Worm (Caenorhabditis elegans) whole organism, L4 larva: ENCODE results near the gene F54B3.1.

Experiments used
- F37D6.2 ChIP-seq: sonication (generic microtip); optimal IDR thresholded peaks from 2 replicates; lab custom pipeline; 2016; ENCODE audit warnings: mild to moderate bottlenecking, missing genetic modification characterization, missing compliant biosample characterization
- F44E2.7 ChIP-seq: fragments of 200-800 bp; sonication (Bioruptor generic); IDR thresholded peaks from 2 replicates; pipeline ENCODE4 v2.1.2; 2022; ENCODE audit warnings: missing genetic modification characterization, missing compliant biosample characterization
- F49E8.2 ChIP-seq: sonication (generic microtip); optimal IDR thresholded peaks from 2 replicates; lab custom pipeline; 2016; ENCODE audit warnings: missing compliant biosample characterization, mild to moderate bottlenecking, missing genetic modification characterization, borderline replicate concordance
- T20F7.1 ChIP-seq: fragments of 200-800 bp; sonication (Bioruptor generic); optimal IDR thresholded peaks from 2 replicates; lab custom pipeline; 2018; ENCODE audit warnings: mild to moderate bottlenecking, missing genetic modification characterization, missing compliant biosample characterization
- T26A8.4 ChIP-seq: fragments of 200-800 bp; sonication (Bioruptor generic); IDR thresholded peaks from 2 replicates; pipeline ENCODE4 v1.3.6; 2022; ENCODE audit warnings: missing genetic modification characterization, missing compliant biosample characterization
- Y105C5A.15 ChIP-seq: fragments of 200-800 bp; sonication (Bioruptor generic); IDR thresholded peaks from 2 replicates; pipeline ENCODE4 v1.3.6; 2022; ENCODE audit warnings: missing genetic modification characterization, missing compliant biosample characterization
- Y48G9A.11 ChIP-seq: fragments of 200-800 bp; sonication (Bioruptor generic); IDR thresholded peaks from 2 replicates; pipeline ENCODE4 v1.3.6; 2022; ENCODE audit warnings: missing genetic modification reagents, missing genetic modification characterization, missing compliant biosample characterization
- ZK546.5 ChIP-seq, 2 experiments: sonication (generic microtip); optimal IDR thresholded peaks; 2 replicates each; lab custom pipeline; 2017; ENCODE audit warnings: missing biosample characterization in 2 of 2, missing genetic modification characterization in 2 of 2
- aha-1 ChIP-seq: fragments of 150-350 bp; peaks from one replicate; lab custom pipeline; 2014; ENCODE audit warnings: missing biosample characterization, missing genetic modification characterization
- ceh-32 ChIP-seq: sonication (generic microtip); optimal IDR thresholded peaks from 2 replicates; lab custom pipeline; 2016; ENCODE audit warnings: mild to moderate bottlenecking, missing genetic modification characterization, missing compliant biosample characterization; ENCODE audit not compliant: poor library complexity
- ceh-44 ChIP-seq: fragments of 200-800 bp; sonication (Bioruptor generic); IDR thresholded peaks from 2 replicates; pipeline ENCODE4 v1.3.6; 2022; ENCODE audit warnings: missing genetic modification reagents, missing genetic modification characterization, missing compliant biosample characterization
- ceh-82 ChIP-seq: sonication (generic microtip); optimal IDR thresholded peaks from 2 replicates; lab custom pipeline; 2017; ENCODE audit warnings: missing biosample characterization, missing genetic modification characterization
- ces-1 ChIP-seq: fragments of 150-350 bp; sonication (generic microtip); optimal IDR thresholded peaks from 4 replicates; lab custom pipeline; 2014; ENCODE audit warnings: missing biosample characterization, missing genetic modification reagents, missing genetic modification characterization
- daf-12 ChIP-seq: fragments of 150-350 bp; optimal IDR thresholded peaks from 2 replicates; lab custom pipeline; 2014; ENCODE audit warnings: missing biosample characterization, missing genetic modification reagents, missing genetic modification characterization
- dve-1 ChIP-seq: sonication (generic microtip); optimal IDR thresholded peaks from 2 replicates; lab custom pipeline; 2017; ENCODE audit warnings: antibody characterized with exemption, mild to moderate bottlenecking, missing genetic modification characterization, missing compliant biosample characterization; ENCODE audit not compliant: insufficient read depth
- egl-43 ChIP-seq: fragments of 200-800 bp; sonication (Bioruptor generic); IDR thresholded peaks from 2 replicates; pipeline ENCODE4 v1.3.6; 2022; ENCODE audit warnings: missing genetic modification reagents, missing genetic modification characterization, missing compliant biosample characterization
- gei-8 ChIP-seq: fragments of 200-800 bp; sonication (Bioruptor generic); optimal IDR thresholded peaks from 2 replicates; lab custom pipeline; 2018; ENCODE audit warnings: mild to moderate bottlenecking, missing genetic modification characterization, missing compliant biosample characterization
- hlh-11 ChIP-seq: fragments of 200-800 bp; sonication (Bioruptor generic); optimal IDR thresholded peaks from 2 replicates; lab custom pipeline; 2018; ENCODE audit warnings: mild to moderate bottlenecking, missing genetic modification characterization, missing compliant biosample characterization
- hlh-30 ChIP-seq: sonication (generic microtip); optimal IDR thresholded peaks from 2 replicates; lab custom pipeline; 2017; ENCODE audit warnings: antibody characterized with exemption, mild to moderate bottlenecking, missing genetic modification characterization, missing compliant biosample characterization; ENCODE audit not compliant: insufficient read depth
- jun-1 ChIP-seq: fragments of 150-350 bp; optimal IDR thresholded peaks from 2 replicates; lab custom pipeline; 2014; ENCODE audit warnings: missing biosample characterization, missing genetic modification reagents, missing genetic modification characterization
- lim-7 ChIP-seq: fragments of 200-800 bp; sonication (Bioruptor generic); IDR thresholded peaks from 2 replicates; pipeline ENCODE4 v1.3.6; 2022; ENCODE audit warnings: missing genetic modification characterization, missing compliant biosample characterization
- lin-13 ChIP-seq: fragments of 150-350 bp; optimal IDR thresholded peaks from 2 replicates; lab custom pipeline; 2014; ENCODE audit warnings: missing biosample characterization, missing genetic modification reagents, missing genetic modification characterization
- lsy-2 ChIP-seq, 2 experiments: fragments of 150-350 bp in 1 of 2; sonication (generic microtip) in 1 of 2; optimal IDR thresholded peaks; 2 replicates each; lab custom pipeline; 2014 to 2017; ENCODE audit warnings: missing biosample characterization in 2 of 2, missing genetic modification characterization in 2 of 2
- mdl-1 ChIP-seq, 2 experiments: fragments of 150-350 bp in 1 of 2; sonication (generic microtip) in 1 of 2; optimal IDR thresholded peaks; 2 replicates each; lab custom pipeline; 2014 to 2017; ENCODE audit warnings: missing biosample characterization in 2 of 2, missing genetic modification characterization in 2 of 2
- nhr-102 ChIP-seq: sonication (generic microtip); optimal IDR thresholded peaks from 2 replicates; lab custom pipeline; 2016; ENCODE audit warnings: mild to moderate bottlenecking, missing genetic modification characterization, moderate library complexity, missing compliant biosample characterization
- nhr-41 ChIP-seq: fragments of 200-800 bp; sonication (Bioruptor generic); IDR thresholded peaks from 2 replicates; pipeline ENCODE4 v1.3.6; 2022; ENCODE audit warnings: missing genetic modification reagents, missing genetic modification characterization, missing compliant biosample characterization
- nhr-48 ChIP-seq: sonication (generic microtip); optimal IDR thresholded peaks from 2 replicates; lab custom pipeline; 2016; ENCODE audit warnings: mild to moderate bottlenecking, missing genetic modification characterization, missing compliant biosample characterization
- nhr-6 ChIP-seq: fragments of 150-350 bp; optimal IDR thresholded peaks from 2 replicates; lab custom pipeline; 2014; ENCODE audit warnings: missing biosample characterization, missing genetic modification characterization
- nhr-76 ChIP-seq: fragments of 150-350 bp; optimal IDR thresholded peaks from 2 replicates; lab custom pipeline; 2014; ENCODE audit warnings: missing biosample characterization, missing genetic modification characterization
- nhr-77 ChIP-seq: fragments of 150-350 bp; optimal IDR thresholded peaks from 2 replicates; lab custom pipeline; 2014; ENCODE audit warnings: missing biosample characterization, missing genetic modification characterization
- snpc-4 ChIP-seq: fragments of 150-350 bp; optimal IDR thresholded peaks from 2 replicates; lab custom pipeline; 2014; ENCODE audit warnings: missing biosample characterization, missing genetic modification characterization
- spr-1 ChIP-seq: sonication (generic microtip); optimal IDR thresholded peaks from 2 replicates; lab custom pipeline; 2016; ENCODE audit warnings: mild to moderate bottlenecking, missing genetic modification characterization, missing compliant biosample characterization
- tag-97 ChIP-seq: fragments of 200-800 bp; sonication (Bioruptor generic); IDR thresholded peaks from 2 replicates; pipeline ENCODE4 v1.3.6; 2022; ENCODE audit warnings: missing genetic modification characterization, missing compliant biosample characterization
- tra-1 ChIP-seq: fragments of 200-800 bp; sonication (Bioruptor generic); IDR thresholded peaks from 2 replicates; pipeline ENCODE4 v1.3.6; 2022; ENCODE audit warnings: missing genetic modification reagents, missing genetic modification characterization, missing compliant biosample characterization
- unc-39 ChIP-seq: sonication (generic microtip); optimal IDR thresholded peaks from 2 replicates; lab custom pipeline; 2017; ENCODE audit warnings: missing biosample characterization, missing genetic modification characterization
- unc-62 ChIP-seq, 3 experiments: fragments of 150-350 bp in 1 of 3; sonication (generic microtip); optimal IDR thresholded peaks in 2 of 3; peaks in 1 of 3; 1 replicate in 1 of 3; 2 replicates in 2 of 3; lab custom pipeline; 2014 to 2017; ENCODE audit warnings: missing biosample characterization in 3 of 3, missing genetic modification characterization in 3 of 3, missing genetic modification reagents in 3 of 3, missing genotype in 1 of 3
- vab-7 ChIP-seq: fragments of 200-800 bp; sonication (Bioruptor generic); IDR thresholded peaks from 2 replicates; pipeline ENCODE4 v1.3.6; 2022; ENCODE audit warnings: missing genetic modification reagents, missing genetic modification characterization, missing compliant biosample characterization
- ztf-7 ChIP-seq: fragments of 150-350 bp; optimal IDR thresholded peaks from 2 replicates; lab custom pipeline; 2014; ENCODE audit warnings: missing biosample characterization, missing genetic modification characterization

The F54B3.1 gene

ce11 chrII:10248355-10249041, 2.6 kb upstream of the F54B3.1 start, which contains the start of gene atad-3 (continued):
- TF ChIP-seq ztf-7 (tag; lab: Kevin White, UChicago) (no peak), nhr-6 (tag; lab: Kevin White, UChicago) (peak; percentile 12), nhr-77 (peak; percentile 85), tra-1 (GFP tag; lab: Robert Waterston, UW) (peak; percentile 97), mdl-1 (tag; optimal IDR thresholded peaks at IDR 0.05; lab: Kevin White, UChicago) (peak in 1 of 2 experiments; percentile 48), snpc-4 (no peak), ZK546.5 (tag; optimal IDR thresholded peaks at IDR 0.05; lab: Kevin White, UChicago) (no peak), dve-1 (peak; percentile 75), nhr-41 (GFP tag; lab: Robert Waterston, UW) (0 out of 2 replicates have a peak, but pooled peaks have one; percentile 69), nhr-102 (tag; lab: Kevin White, UChicago) (peak; percentile 65), unc-39 (tag; lab: Kevin White, UChicago) (no peak), vab-7 (peak; percentile 99), lsy-2 (tag; optimal IDR thresholded peaks at IDR 0.05; lab: Kevin White, UChicago) (peak; percentile 79 to 91), F44E2.7 (0 out of 2 replicates have a peak, but pooled peaks have one; percentile 39), unc-62 (GFP tag; optimal IDR thresholded peaks at IDR 0.05 in 1 of 2; lab: Kevin White, UChicago) (no peak), unc-62 (tag; optimal IDR thresholded peaks at IDR 0.05; lab: Kevin White, UChicago) (no peak), Y105C5A.15 (peak; percentile 59; the same call in 1 of the 2 replicates), T26A8.4 (GFP tag; lab: Robert Waterston, UW) (peak; percentile 92), ceh-32 (no peak), gei-8 (no peak), daf-12 (tag; lab: Kevin White, UChicago) (no peak), egl-43 (GFP tag; lab: Robert Waterston, UW) (peak; percentile 95), nhr-76 (tag; lab: Kevin White, UChicago) (no peak), Y48G9A.11 (GFP tag; lab: Robert Waterston, UW) (peak; percentile 88), spr-1 (tag; lab: Kevin White, UChicago) (peak; percentile 74), T20F7.1 (GFP tag; lab: Kevin White, UChicago) (no peak), ceh-82 (no peak)
- TF ChIP-seq, all 104 proteins: peak for 67

- no peak for TF ChIP-seq lsy-2 (tag; optimal IDR thresholded peaks at IDR 0.05; lab: Kevin White, UChicago)
- TF ChIP-seq aha-1 (tag; lab: Kevin White, UChicago), result peak; percentile 92
Measured at ce11 chrII:10252048-10252447, 982 bp downstream of the F54B3.1 start.

- TF ChIP-seq hlh-30 (no peak), hlh-11 (no peak), unc-62 (GFP tag; optimal IDR thresholded peaks at IDR 0.05 in 1 of 2; lab: Kevin White, UChicago) (peak in 1 of 2 experiments; percentile 95), unc-62 (tag; optimal IDR thresholded peaks at IDR 0.05; lab: Kevin White, UChicago) (no peak)
Measured at ce11 chrII:10261261-10261660, 10.2 kb downstream of the F54B3.1 start.

- TF ChIP-seq F49E8.2 (tag; lab: Kevin White, UChicago), result no peak
- no peak for TF ChIP-seq nhr-48 (tag; lab: Kevin White, UChicago)
- no peak for TF ChIP-seq lim-7
- TF ChIP-seq aha-1 (tag; lab: Kevin White, UChicago), result no peak
- TF ChIP-seq F37D6.2, result no peak
- TF ChIP-seq tag-97 (GFP tag; lab: Robert Waterston, UW), result no peak
- TF ChIP-seq T26A8.4 (GFP tag; lab: Robert Waterston, UW), result no peak
- TF ChIP-seq ces-1, result no peak
- no peak for TF ChIP-seq jun-1
- no peak for TF ChIP-seq ceh-44 (GFP tag; lab: Robert Waterston, UW)
- no peak for TF ChIP-seq lin-13 (GFP tag; lab: Kevin White, UChicago)
Measured at ce11 chrII:10270052-10270451, 19.0 kb downstream of the F54B3.1 start, which contains the start of gene F54B3.2. F54B3.2 (minus strand) TSS chrII:10270152.
